Fruit fly (Drosophila melanogaster) whole organism, embryonic: ENCODE data around the gene Cp18.

Experiments
- Abd-B ChIP-seq: fragments of 200-800 bp; sonication (Bioruptor generic); optimal IDR thresholded peaks from 2 replicates; lab custom pipeline; 2018; ENCODE audit warnings: missing biosample characterization, mild to moderate bottlenecking, missing genetic modification characterization, moderate library complexity
- CG1024 ChIP-seq: fragments of 200-800 bp; sonication (Bioruptor generic); IDR thresholded peaks from 2 replicates; pipeline ENCODE4 v1.3.6; 2022; ENCODE audit warnings: missing biosample characterization, missing genetic modification characterization
- CG10267 ChIP-seq: fragments of 200-800 bp; sonication (Bioruptor generic); optimal IDR thresholded peaks from 2 replicates; lab custom pipeline; 2018; ENCODE audit warnings: missing biosample characterization, mild to moderate bottlenecking, missing genetic modification characterization, moderate library complexity
- CG10321 ChIP-seq: fragments of 200-800 bp; sonication (Bioruptor generic); IDR thresholded peaks from 2 replicates; pipeline ENCODE4 v1.3.6; 2022; ENCODE audit warnings: missing biosample characterization, missing genetic modification characterization
- CG12071 ChIP-seq: fragments of 200-800 bp; sonication (Bioruptor generic); optimal IDR thresholded peaks from 3 replicates; lab custom pipeline; 2018; ENCODE audit warnings: missing biosample characterization, mild to moderate bottlenecking, missing genetic modification characterization
- CG12769 ChIP-seq: fragments of 200-800 bp; sonication (Bioruptor generic); optimal IDR thresholded peaks from 2 replicates; lab custom pipeline; 2019; ENCODE audit warnings: missing biosample characterization, mild to moderate bottlenecking, missing genetic modification characterization, moderate library complexity
- CG14710 ChIP-seq: fragments of 200-800 bp; sonication (Bioruptor generic); optimal IDR thresholded peaks from 3 replicates; lab custom pipeline; 2019; ENCODE audit warnings: missing biosample characterization, mild to moderate bottlenecking, missing genetic modification characterization, moderate library complexity
- CG15479 ChIP-seq: fragments of 200-800 bp; sonication (Bioruptor generic); optimal IDR thresholded peaks from 3 replicates; lab custom pipeline; 2019; ENCODE audit warnings: missing biosample characterization, mild to moderate bottlenecking, missing genetic modification characterization, moderate library complexity
- CG2889 ChIP-seq: fragments of 200-800 bp; sonication (Bioruptor generic); IDR thresholded peaks from 3 replicates; pipeline ENCODE4 v1.3.6; 2022; ENCODE audit warnings: missing biosample characterization, missing genetic modification characterization
- CG30020 ChIP-seq: fragments of 200-800 bp; optimal IDR thresholded peaks from 2 replicates; lab custom pipeline; 2019; ENCODE audit warnings: missing biosample characterization, mild to moderate bottlenecking, missing genetic modification characterization, moderate library complexity
- CG33557 ChIP-seq: fragments of 200-800 bp; sonication (Bioruptor generic); optimal IDR thresholded peaks from 2 replicates; lab custom pipeline; 2019; ENCODE audit warnings: missing biosample characterization, mild to moderate bottlenecking, missing genetic modification characterization, moderate library complexity
- CG4707 ChIP-seq: fragments of 200-800 bp; sonication (Bioruptor generic); optimal IDR thresholded peaks from 2 replicates; lab custom pipeline; 2018; ENCODE audit warnings: missing biosample characterization, mild to moderate bottlenecking, missing genetic modification characterization, moderate library complexity
- CG7839 ChIP-seq: fragments of 200-800 bp; sonication (Bioruptor generic); optimal IDR thresholded peaks from 3 replicates; lab custom pipeline; 2018; ENCODE audit warnings: missing biosample characterization, mild to moderate bottlenecking, missing genetic modification characterization, moderate library complexity
- CG9727 ChIP-seq: fragments of 200-800 bp; sonication (Bioruptor generic); optimal IDR thresholded peaks from 3 replicates; lab custom pipeline; 2017; ENCODE audit warnings: missing biosample characterization, mild to moderate bottlenecking, missing genetic modification characterization
- D ChIP-seq, 2 experiments: fragments of 200-800 bp in 1 of 2; fragments of >200 bp in 1 of 2; sonication (Bioruptor generic) in 1 of 2; optimal IDR thresholded peaks; 2 replicates in 1 of 2; 3 replicates in 1 of 2; lab custom pipeline; 2017; ENCODE audit warnings: mild to moderate bottlenecking in 1 of 2, missing biosample characterization in 1 of 2, missing genetic modification characterization in 1 of 2, missing genetic modification reagents in 1 of 2
- Hey ChIP-seq: fragments of 200-800 bp; sonication (Bioruptor generic); optimal IDR thresholded peaks from 3 replicates; lab custom pipeline; 2018; ENCODE audit warnings: missing biosample characterization, mild to moderate bottlenecking, missing genetic modification characterization
- HmgD ChIP-seq: fragments of 200-800 bp; sonication (Bioruptor generic); optimal IDR thresholded peaks from 3 replicates; lab custom pipeline; 2016; ENCODE audit warnings: missing biosample characterization, missing genetic modification characterization
- HmgZ ChIP-seq: fragments of 200-800 bp; sonication (Bioruptor generic); optimal IDR thresholded peaks from 2 replicates; lab custom pipeline; 2018; ENCODE audit warnings: missing biosample characterization, mild to moderate bottlenecking, missing genetic modification characterization
- Hsf ChIP-seq: fragments of 200-800 bp; sonication (Bioruptor generic); optimal IDR thresholded peaks from 3 replicates; lab custom pipeline; 2016; ENCODE audit warnings: missing biosample characterization, missing genetic modification characterization
- Lhr ChIP-seq: fragments of 200-800 bp; sonication (Bioruptor generic); optimal IDR thresholded peaks from 3 replicates; lab custom pipeline; 2017; ENCODE audit warnings: mild to moderate bottlenecking, missing biosample characterization, missing genetic modification reagents, missing genetic modification characterization
- MBD-R2 ChIP-seq: fragments of 200-800 bp; sonication (Bioruptor generic); IDR thresholded peaks from 2 replicates; pipeline ENCODE4 v1.3.6; 2022; ENCODE audit warnings: missing biosample characterization, missing genetic modification characterization
- Mrtf ChIP-seq: fragments of 200-800 bp; sonication (Bioruptor generic); IDR thresholded peaks from 3 replicates; pipeline ENCODE4 v1.3.6; 2022; ENCODE audit warnings: missing biosample characterization, missing genetic modification characterization
- Nf-YC ChIP-seq: fragments of 200-800 bp; optimal IDR thresholded peaks from 3 replicates; lab custom pipeline; 2019; ENCODE audit warnings: missing biosample characterization, mild to moderate bottlenecking, missing genetic modification characterization, moderate library complexity
- Optix ChIP-seq: fragments of 200-800 bp; sonication (Bioruptor generic); IDR thresholded peaks from 3 replicates; pipeline ENCODE4 v1.3.6; 2022; ENCODE audit warnings: missing biosample characterization, missing genetic modification characterization
- Scr ChIP-seq: fragments of 200-800 bp; sonication (Bioruptor generic); IDR thresholded peaks from 2 replicates; pipeline ENCODE4 v1.3.6; 2022; ENCODE audit warnings: missing biosample characterization, missing genetic modification characterization; ENCODE audit not compliant: partially characterized antibody
- Sin3A ChIP-seq: fragments of >200 bp; optimal IDR thresholded peaks from 2 replicates; lab custom pipeline; 2018
- Sry-β ChIP-seq: fragments of 200-800 bp; sonication (Bioruptor generic); optimal IDR thresholded peaks from 2 replicates; lab custom pipeline; 2018; ENCODE audit warnings: missing biosample characterization, mild to moderate bottlenecking, missing genetic modification characterization, moderate library complexity
- btn ChIP-seq: fragments of 200-800 bp; sonication (Bioruptor generic); optimal IDR thresholded peaks from 2 replicates; lab custom pipeline; 2016; ENCODE audit warnings: missing biosample characterization, missing genetic modification characterization
- cwo ChIP-seq: fragments of 200-800 bp; sonication (Bioruptor generic); optimal IDR thresholded peaks from 3 replicates; lab custom pipeline; 2017; ENCODE audit warnings: missing biosample characterization, missing genetic modification characterization, mild to moderate bottlenecking, moderate library complexity, missing genetic modification reagents
- disco-r ChIP-seq: fragments of 200-800 bp; sonication (Bioruptor generic); optimal IDR thresholded peaks from 2 replicates; lab custom pipeline; 2016; ENCODE audit warnings: missing biosample characterization, missing genetic modification characterization
- dmrt11E ChIP-seq: fragments of 200-800 bp; sonication (Bioruptor generic); optimal IDR thresholded peaks from 3 replicates; lab custom pipeline; 2018; ENCODE audit warnings: missing biosample characterization, mild to moderate bottlenecking, missing genetic modification characterization, moderate library complexity
- esg ChIP-seq: fragments of 200-800 bp; sonication (Bioruptor generic); conservative IDR thresholded peaks from 2 replicates; pipeline ENCODE4 v1.3.6; 2022; ENCODE audit warnings: missing biosample characterization, missing genetic modification characterization
- gcm2 ChIP-seq: fragments of 200-800 bp; sonication (Bioruptor generic); optimal IDR thresholded peaks from 2 replicates; lab custom pipeline; 2016; ENCODE audit warnings: missing biosample characterization, missing genetic modification characterization
- lbe ChIP-seq: fragments of 200-800 bp; sonication (Bioruptor generic); optimal IDR thresholded peaks from 2 replicates; lab custom pipeline; 2016; ENCODE audit warnings: missing biosample characterization, mild to moderate bottlenecking, missing genetic modification characterization
- nmo ChIP-seq: fragments of 200-800 bp; sonication (Bioruptor generic); optimal IDR thresholded peaks from 2 replicates; lab custom pipeline; 2018; ENCODE audit warnings: missing biosample characterization, mild to moderate bottlenecking, missing genetic modification characterization, moderate library complexity
- repo ChIP-seq: fragments of 200-800 bp; sonication (Bioruptor generic); optimal IDR thresholded peaks from 2 replicates; lab custom pipeline; 2016; ENCODE audit warnings: missing biosample characterization, missing genetic modification characterization
- run ChIP-seq: fragments of 200-800 bp; sonication (Bioruptor generic); optimal IDR thresholded peaks from 3 replicates; lab custom pipeline; 2018; ENCODE audit warnings: missing biosample characterization, mild to moderate bottlenecking, missing genetic modification characterization
- sc ChIP-seq, 3 experiments: fragments of >200 bp in 2 of 3; fragments of 200-800 bp in 1 of 3; sonication (Bioruptor generic) in 1 of 3; optimal IDR thresholded peaks; 2 replicates in 2 of 3; 3 replicates in 1 of 3; lab custom pipeline; 2017; ENCODE audit warnings: mild to moderate bottlenecking in 1 of 3, missing biosample characterization in 1 of 3, missing genetic modification characterization in 1 of 3, missing genetic modification reagents in 1 of 3
- scrt ChIP-seq: fragments of 200-800 bp; sonication (Bioruptor generic); optimal IDR thresholded peaks from 2 replicates; lab custom pipeline; 2018; ENCODE audit warnings: missing biosample characterization, mild to moderate bottlenecking, missing genetic modification characterization, moderate library complexity
- sim ChIP-seq: fragments of 200-800 bp; sonication (Bioruptor generic); IDR thresholded peaks from 2 replicates; pipeline ENCODE4 v1.3.6; 2022; ENCODE audit warnings: missing biosample characterization, missing genetic modification characterization
- tap ChIP-seq: fragments of 200-800 bp; optimal IDR thresholded peaks from 3 replicates; lab custom pipeline; 2019; ENCODE audit warnings: missing biosample characterization, mild to moderate bottlenecking, missing genetic modification characterization, moderate library complexity
- tin ChIP-seq: fragments of 200-800 bp; sonication (Bioruptor generic); optimal IDR thresholded peaks from 3 replicates; lab custom pipeline; 2016; ENCODE audit warnings: missing biosample characterization, missing genetic modification characterization
- tio ChIP-seq: fragments of 200-800 bp; sonication (Bioruptor generic); optimal IDR thresholded peaks from 2 replicates; lab custom pipeline; 2017; ENCODE audit warnings: missing biosample characterization, missing genetic modification characterization, inconsistent platforms
- ttk ChIP-seq: fragments of 200-800 bp; sonication (Bioruptor generic); IDR thresholded peaks from 2 replicates; pipeline ENCODE4 v2.1.2; 2022; ENCODE audit warnings: missing biosample characterization, missing genetic modification characterization
- tx ChIP-seq: fragments of 200-800 bp; sonication (Bioruptor generic); optimal IDR thresholded peaks from 2 replicates; lab custom pipeline; 2016; ENCODE audit warnings: missing biosample characterization, missing genetic modification characterization
- unc-4 ChIP-seq: fragments of 200-800 bp; sonication (Bioruptor generic); IDR thresholded peaks from 2 replicates; pipeline ENCODE4 v1.3.6; 2022; ENCODE audit warnings: missing biosample characterization, missing genetic modification characterization; ENCODE audit not compliant: partially characterized antibody
- unpg ChIP-seq: fragments of 200-800 bp; sonication (Bioruptor generic); optimal IDR thresholded peaks from 3 replicates; lab custom pipeline; 2018; ENCODE audit warnings: missing biosample characterization, mild to moderate bottlenecking, missing genetic modification characterization, moderate library complexity
- usp ChIP-seq: fragments of >200 bp; optimal IDR thresholded peaks from 2 replicates; lab custom pipeline; 2017; ENCODE audit warnings: missing biosample characterization, missing genetic modification characterization
- vvl ChIP-seq: fragments of 200-800 bp; sonication (Bioruptor generic); IDR thresholded peaks from 2 replicates; pipeline ENCODE4 v1.3.6; 2022; ENCODE audit warnings: missing biosample characterization, missing genetic modification characterization

The Cp18 gene

dm6 chr3L:8721145-8721544 lies 5.4 kb upstream of the Cp18 start, which contains the start of the genes CG32022 and CG6511 (continued):
- TF ChIP-seq Lhr (GFP tag; lab: Kevin White, UChicago) (peak; percentile 86), run (tag; lab: Kevin White, UChicago) (peak; percentile 86), CG12071 (peak; percentile 89), lbe (GFP tag; lab: Kevin White, UChicago) (peak; percentile 91), ttk (GFP tag; lab: Robert Waterston, UW) (peak; percentile 94), tin (GFP tag; lab: Kevin White, UChicago) (peak; percentile 98), CG30020 (tag; lab: Kevin White, UChicago) (peak; percentile 86), cwo (GFP tag; lab: Kevin White, UChicago) (peak; percentile 91), CG33557 (GFP tag; lab: Kevin White, UChicago) (peak; percentile 96), tx (peak; percentile 99), vvl (GFP tag; lab: Robert Waterston, UW) (peak; percentile 95), tio (peak; percentile 97), Nf-YC (tag; lab: Kevin White, UChicago) (peak; percentile 92), Hey (tag; lab: Kevin White, UChicago) (peak; percentile 83), CG4707 (GFP tag; lab: Kevin White, UChicago) (peak; percentile 60), HmgZ (tag; lab: Kevin White, UChicago) (peak; percentile 98), sim (GFP tag; lab: Robert Waterston, UW) (no peak), CG10267 (tag; lab: Kevin White, UChicago) (peak; percentile 98), Sin3A (lab: Kevin White, UChicago) (peak; percentile 93), HmgD (peak; percentile 95), Sry-β (GFP tag; lab: Kevin White, UChicago) (peak; percentile 68), CG14710 (tag; lab: Kevin White, UChicago) (peak; percentile 96), CG7839 (tag; lab: Kevin White, UChicago) (peak; percentile 98), CG9727 (peak; percentile 97), CG15479 (GFP tag; lab: Kevin White, UChicago) (peak; percentile 30), CG2889 (peak; percentile 92), Hsf (GFP tag; lab: Kevin White, UChicago) (peak; percentile 99), CG1024 (GFP tag; lab: Robert Waterston, UW) (peak; percentile 75), esg (GFP tag; lab: Robert Waterston, UW) (peak; percentile 96), Abd-B (GFP tag; lab: Kevin White, UChicago) (peak; percentile 99), btn (GFP tag; lab: Kevin White, UChicago) (peak; percentile 70), MBD-R2 (GFP tag; lab: Robert Waterston, UW) (peak; percentile 94), Optix (peak; percentile 85), gcm2 (GFP tag; lab: Kevin White, UChicago) (peak; percentile 90), tap (tag; lab: Kevin White, UChicago) (peak; percentile 94), unpg (GFP tag; lab: Kevin White, UChicago) (peak; percentile 97), CG12769 (tag; lab: Kevin White, UChicago) (peak; percentile 96), sc (optimal IDR thresholded peaks at IDR 0.05; lab: Kevin White, UChicago) (no peak), sc (GFP tag; optimal IDR thresholded peaks at IDR 0.05; lab: Kevin White, UChicago) (peak; percentile 93), disco-r (GFP tag; lab: Kevin White, UChicago) (peak; percentile 95), dmrt11E (tag; lab: Kevin White, UChicago) (peak; percentile 96), scrt (GFP tag; lab: Kevin White, UChicago) (peak; percentile 88), Scr (GFP tag; lab: Robert Waterston, UW) (no peak; the same call in 1 of the 2 replicates), repo (peak; percentile 92), D (optimal IDR thresholded peaks at IDR 0.05; lab: Kevin White, UChicago) (no peak), D (GFP tag; optimal IDR thresholded peaks at IDR 0.05; lab: Kevin White, UChicago) (peak; percentile 94), CG10321 (GFP tag; lab: Robert Waterston, UW) (peak; percentile 67; the same call in 1 of the 2 replicates), Mrtf (GFP tag; lab: Robert Waterston, UW) (peak; percentile 95), usp (GFP tag; lab: Kevin White, UChicago) (no peak), unc-4 (GFP tag; lab: Robert Waterston, UW) (no peak), nmo (GFP tag; lab: Kevin White, UChicago) (peak; percentile 98)
